Worm (Caenorhabditis elegans) whole organism, L3 larva: ENCODE data around the gene ZC132.9.

Experiments
- R02D3.7 ChIP-seq: fragments of 150-350 bp; optimal IDR thresholded peaks from 2 replicates; lab custom pipeline; 2014; ENCODE audit warnings: missing biosample characterization, missing genetic modification characterization
- aly-2 ChIP-seq: fragments of 150-350 bp; optimal IDR thresholded peaks from 2 replicates; lab custom pipeline; 2014; ENCODE audit warnings: missing biosample characterization, missing genetic modification characterization
- ceh-16 ChIP-seq: sonication (generic microtip); optimal IDR thresholded peaks from 2 replicates; lab custom pipeline; 2017; ENCODE audit warnings: missing biosample characterization, missing genetic modification characterization
- ceh-28 ChIP-seq: fragments of 150-350 bp; optimal IDR thresholded peaks from 2 replicates; lab custom pipeline; 2014; ENCODE audit warnings: missing biosample characterization, missing genetic modification reagents, missing genetic modification characterization
- ceh-82 ChIP-seq: fragments of 150-350 bp; optimal IDR thresholded peaks from 2 replicates; lab custom pipeline; 2014; ENCODE audit warnings: missing biosample characterization, missing genetic modification characterization
- daf-12 ChIP-seq: fragments of 150-350 bp; optimal IDR thresholded peaks from 2 replicates; lab custom pipeline; 2014; ENCODE audit warnings: missing biosample characterization, missing genetic modification reagents, missing genetic modification characterization
- egl-5 ChIP-seq: fragments of 150-350 bp; optimal IDR thresholded peaks from 2 replicates; lab custom pipeline; 2017; ENCODE audit warnings: missing biosample characterization, missing genetic modification reagents, missing genetic modification characterization, inconsistent platforms
- elt-2 ChIP-seq: sonication (generic microtip); optimal IDR thresholded peaks from 2 replicates; lab custom pipeline; 2016; ENCODE audit warnings: missing genetic modification reagents, mild to moderate bottlenecking, missing genetic modification characterization, missing compliant biosample characterization
- elt-3 ChIP-seq, 3 experiments: fragments of 150-350 bp in 1 of 3; sonication (generic microtip) in 2 of 3; optimal IDR thresholded peaks; 2 replicates in 2 of 3; 4 replicates in 1 of 3; lab custom pipeline; 2014 to 2017; ENCODE audit warnings: missing biosample characterization in 3 of 3, missing genetic modification characterization in 3 of 3
- eor-1 ChIP-seq, 2 experiments: fragments of 150-350 bp; optimal IDR thresholded peaks; 2 replicates each; lab custom pipeline; 2014 to 2018; ENCODE audit warnings: missing biosample characterization in 2 of 2, missing genetic modification characterization in 2 of 2
- fkh-10 ChIP-seq: sonication (generic microtip); optimal IDR thresholded peaks from 2 replicates; lab custom pipeline; 2017; ENCODE audit warnings: missing biosample characterization, missing genetic modification reagents, missing genetic modification characterization
- fkh-2 ChIP-seq: fragments of 150-350 bp; optimal IDR thresholded peaks from 2 replicates; lab custom pipeline; 2014; ENCODE audit warnings: missing biosample characterization, missing genetic modification reagents, missing genetic modification characterization
- fos-1 ChIP-seq: fragments of 150-350 bp; optimal IDR thresholded peaks from 2 replicates; lab custom pipeline; 2014; ENCODE audit warnings: missing biosample characterization, missing genetic modification characterization
- hmg-11 ChIP-seq: sonication (generic microtip); optimal IDR thresholded peaks from 2 replicates; lab custom pipeline; 2016; ENCODE audit warnings: missing genetic modification characterization, missing compliant biosample characterization
- jun-1 ChIP-seq: fragments of 150-350 bp; optimal IDR thresholded peaks from 2 replicates; lab custom pipeline; 2014; ENCODE audit warnings: missing biosample characterization, missing genetic modification reagents, missing genetic modification characterization
- lin-15B ChIP-seq: fragments of 150-350 bp; optimal IDR thresholded peaks from 2 replicates; lab custom pipeline; 2014; ENCODE audit warnings: missing biosample characterization, missing genetic modification characterization
- lin-39 ChIP-seq: fragments of 150-350 bp; optimal IDR thresholded peaks from 2 replicates; lab custom pipeline; 2018; ENCODE audit warnings: missing biosample characterization, missing genetic modification reagents, missing genetic modification characterization
- lsy-12 ChIP-seq: sonication (generic microtip); optimal IDR thresholded peaks from 2 replicates; lab custom pipeline; 2016; ENCODE audit warnings: mild to moderate bottlenecking, missing genetic modification characterization, missing compliant biosample characterization
- nfya-1 ChIP-seq: sonication (generic microtip); optimal IDR thresholded peaks from 2 replicates; lab custom pipeline; 2017; ENCODE audit warnings: missing genetic modification characterization, mild to moderate bottlenecking, missing compliant biosample characterization, antibody characterized with exemption, moderate library complexity; ENCODE audit not compliant: insufficient read depth
- nhr-11 ChIP-seq: fragments of 150-350 bp; optimal IDR thresholded peaks from 2 replicates; lab custom pipeline; 2014; ENCODE audit warnings: missing biosample characterization, missing genetic modification characterization
- nhr-23 ChIP-seq: fragments of 150-350 bp; optimal IDR thresholded peaks from 2 replicates; lab custom pipeline; 2014; ENCODE audit warnings: missing biosample characterization, missing genetic modification reagents, missing genetic modification characterization
- nhr-237 ChIP-seq: fragments of 150-350 bp; optimal IDR thresholded peaks from 2 replicates; lab custom pipeline; 2014; ENCODE audit warnings: missing biosample characterization, missing genetic modification characterization
- nhr-25 ChIP-seq: sonication (generic microtip); optimal IDR thresholded peaks from 2 replicates; lab custom pipeline; 2017; ENCODE audit warnings: missing biosample characterization, missing genetic modification characterization
- nhr-28 ChIP-seq: fragments of 150-350 bp; optimal IDR thresholded peaks from 2 replicates; lab custom pipeline; 2014; ENCODE audit warnings: missing biosample characterization, missing genetic modification characterization
- nhr-43 ChIP-seq: sonication (generic microtip); optimal IDR thresholded peaks from 2 replicates; lab custom pipeline; 2016; ENCODE audit warnings: mild to moderate bottlenecking, missing genetic modification characterization, missing compliant biosample characterization; ENCODE audit not compliant: poor library complexity, severe bottlenecking
- nhr-67 ChIP-seq: fragments of 150-350 bp; optimal IDR thresholded peaks from 2 replicates; lab custom pipeline; 2014; ENCODE audit warnings: missing biosample characterization, missing genetic modification characterization
- nhr-76 ChIP-seq: fragments of 150-350 bp; sonication (generic microtip); optimal IDR thresholded peaks from 5 replicates; lab custom pipeline; 2014; ENCODE audit warnings: missing biosample characterization, missing genetic modification characterization
- nhr-77 ChIP-seq: fragments of 150-350 bp; optimal IDR thresholded peaks from 2 replicates; lab custom pipeline; 2014; ENCODE audit warnings: missing biosample characterization, missing genetic modification characterization
- pha-4 ChIP-seq: fragments of 150-350 bp; optimal IDR thresholded peaks from 2 replicates; lab custom pipeline; 2014; ENCODE audit warnings: missing biosample characterization, missing genetic modification reagents, missing genetic modification characterization
- pqm-1 ChIP-seq: fragments of 150-350 bp; optimal IDR thresholded peaks from 2 replicates; lab custom pipeline; 2017; ENCODE audit warnings: missing biosample characterization, missing genetic modification characterization, inconsistent platforms
- sea-2 ChIP-seq: fragments of 150-350 bp; sonication (generic microtip); optimal IDR thresholded peaks from 4 replicates; lab custom pipeline; 2014; ENCODE audit warnings: missing biosample characterization, missing genetic modification reagents, missing genetic modification characterization
- snpc-4 ChIP-seq: fragments of 150-350 bp; optimal IDR thresholded peaks from 2 replicates; lab custom pipeline; 2014; ENCODE audit warnings: missing biosample characterization, missing genetic modification characterization
- tbx-2 ChIP-seq: sonication (generic microtip); optimal IDR thresholded peaks from 2 replicates; lab custom pipeline; 2016; ENCODE audit warnings: mild to moderate bottlenecking, missing genetic modification characterization, missing compliant biosample characterization
- unc-39 ChIP-seq: sonication (generic microtip); optimal IDR thresholded peaks from 4 replicates; lab custom pipeline; 2017; ENCODE audit warnings: missing biosample characterization, missing genetic modification characterization
- zag-1 ChIP-seq: fragments of 150-350 bp; optimal IDR thresholded peaks from 2 replicates; lab custom pipeline; 2014; ENCODE audit warnings: missing biosample characterization, missing genetic modification characterization
- ztf-4 ChIP-seq: fragments of 150-350 bp; optimal IDR thresholded peaks from 2 replicates; lab custom pipeline; 2014; ENCODE audit warnings: missing biosample characterization, missing genetic modification characterization

Gene ZC132.9

ce11 chrV:4360018-4360417 lies 40.3 kb upstream of the ZC132.9 start:
- no peak for TF ChIP-seq R02D3.7
- no peak for TF ChIP-seq nhr-67 (tag; lab: Kevin White, UChicago)
- no peak for TF ChIP-seq nhr-28 (tag; lab: Kevin White, UChicago)
- no peak for TF ChIP-seq jun-1 (tag; lab: Kevin White, UChicago)
- no peak for TF ChIP-seq nhr-237 (tag; lab: Kevin White, UChicago)
- TF ChIP-seq aly-2 (tag; lab: Kevin White, UChicago): no peak
- TF ChIP-seq zag-1 (tag; lab: Kevin White, UChicago): no peak
- TF ChIP-seq fos-1 (tag; lab: Kevin White, UChicago): no peak
- no peak for TF ChIP-seq ceh-28 (tag; lab: Kevin White, UChicago)
- no peak for TF ChIP-seq pha-4
- TF ChIP-seq nfya-1 (tag; lab: Kevin White, UChicago): no peak
- no peak for TF ChIP-seq unc-39
- TF ChIP-seq lin-15B (tag; lab: Kevin White, UChicago): no peak
- TF ChIP-seq hmg-11 (tag; lab: Kevin White, UChicago): no peak
- TF ChIP-seq eor-1 (tag; optimal IDR thresholded peaks at IDR 0.05; lab: Kevin White, UChicago): no peak
- TF ChIP-seq sea-2: no peak

- TF ChIP-seq eor-1 (tag; optimal IDR thresholded peaks at IDR 0.05; lab: Kevin White, UChicago) (no peak), ceh-16 (tag; lab: Kevin White, UChicago) (no peak), pqm-1 (tag; lab: Kevin White, UChicago) (no peak), nhr-237 (tag; lab: Kevin White, UChicago) (no peak), unc-39 (no peak), snpc-4 (tag; lab: Kevin White, UChicago) (no peak), elt-2 (tag; lab: Kevin White, UChicago) (no peak), nhr-77 (tag; lab: Kevin White, UChicago) (no peak), nhr-67 (tag; lab: Kevin White, UChicago) (no peak), nhr-43 (tag; lab: Kevin White, UChicago) (no peak), ceh-82 (tag; lab: Kevin White, UChicago) (no peak), egl-5 (tag; lab: Kevin White, UChicago) (no peak), jun-1 (tag; lab: Kevin White, UChicago) (no peak), fkh-10 (GFP tag; lab: Kevin White, UChicago) (no peak), lin-15B (tag; lab: Kevin White, UChicago) (no peak), tbx-2 (no peak)
Measured at ce11 chrV:4359127-4359526, 39.4 kb upstream of the ZC132.9 start.

ce11 chrV:4357369-4357768 lies 37.6 kb upstream of the ZC132.9 start:
- TF ChIP-seq lsy-12 (tag; lab: Kevin White, UChicago) (no peak), R02D3.7 (no peak), nhr-67 (tag; lab: Kevin White, UChicago) (no peak), nhr-11 (tag; lab: Kevin White, UChicago) (no peak), eor-1 (tag; optimal IDR thresholded peaks at IDR 0.05; lab: Kevin White, UChicago) (no peak), daf-12 (tag; lab: Kevin White, UChicago) (no peak), ceh-82 (tag; lab: Kevin White, UChicago) (no peak), jun-1 (tag; lab: Kevin White, UChicago) (no peak), elt-3 (tag; optimal IDR thresholded peaks at IDR 0.05; lab: Kevin White, UChicago) (no peak), nhr-76 (tag; lab: Kevin White, UChicago) (no peak), pha-4 (no peak), hmg-11 (tag; lab: Kevin White, UChicago) (no peak), nhr-25 (tag; lab: Kevin White, UChicago) (no peak), zag-1 (tag; lab: Kevin White, UChicago) (no peak)

ce11 chrV:4356047-4356612 lies 36.4 kb upstream of the ZC132.9 start:
- TF ChIP-seq hmg-11 (tag; lab: Kevin White, UChicago): no peak
- TF ChIP-seq ztf-4: no peak
- TF ChIP-seq nhr-23 (tag; lab: Kevin White, UChicago): no peak
- no peak for TF ChIP-seq unc-39
- TF ChIP-seq lin-39 (tag; lab: Kevin White, UChicago): no peak
- no peak for TF ChIP-seq ceh-28 (tag; lab: Kevin White, UChicago)
- TF ChIP-seq fkh-2 (tag; lab: Kevin White, UChicago): no peak
- TF ChIP-seq R02D3.7: no peak
